Fruit fly (Drosophila melanogaster): ENCODE data around the gene CG42846.

CG42846 gene

dm6 chr3L:225120-225519, 6.3 kb downstream of the CG42846 start (continued):
- TF ChIP-seq Deaf1 (tag; optimal IDR thresholded peaks at IDR 0.05): no peak
- no peak for TF ChIP-seq CG2120 (GFP tag; optimal IDR thresholded peaks at IDR 0.05)
- no peak for TF ChIP-seq CG10959 (GFP tag; IDR thresholded peaks at IDR 0.05)
- peak; percentile 83 for TF ChIP-seq z (GFP tag; IDR thresholded peaks at IDR 0.05)
- no peak for TF ChIP-seq Ptx1 (GFP tag; IDR thresholded peaks at IDR 0.05)
- no peak for TF ChIP-seq CG4404 (GFP tag; IDR thresholded peaks at IDR 0.05)
- TF ChIP-seq eyg (GFP tag; optimal IDR thresholded peaks at IDR 0.05): no peak
- TF ChIP-seq sim (GFP tag; IDR thresholded peaks at IDR 0.05): no peak
- TF ChIP-seq Fer2 (tag; optimal IDR thresholded peaks at IDR 0.05): no peak
- TF ChIP-seq p53 (GFP tag; optimal IDR thresholded peaks at IDR 0.05): peak; percentile 69
- TF ChIP-seq grau (tag; optimal IDR thresholded peaks at IDR 0.05): no peak
- TF ChIP-seq bsh (GFP tag; optimal IDR thresholded peaks at IDR 0.05): no peak
- no peak for TF ChIP-seq CG10209 (GFP tag; optimal IDR thresholded peaks at IDR 0.05)
- TF ChIP-seq Sox102F (GFP tag; optimal IDR thresholded peaks at IDR 0.05): no peak
- no peak for TF ChIP-seq Lim3 (GFP tag; IDR thresholded peaks at IDR 0.05)
- TF ChIP-seq CG10654 (GFP tag; optimal IDR thresholded peaks at IDR 0.05): no peak
- no peak for TF ChIP-seq chm (GFP tag; IDR thresholded peaks at IDR 0.05)
- no peak for TF ChIP-seq CG15011 (GFP tag; optimal IDR thresholded peaks at IDR 0.05)
- no peak for TF ChIP-seq CG6854 (GFP tag; optimal IDR thresholded peaks at IDR 0.05)
- no peak for TF ChIP-seq CG8478 (optimal IDR thresholded peaks at IDR 0.05)
- no peak for TF ChIP-seq run (tag; optimal IDR thresholded peaks at IDR 0.05)
- TF ChIP-seq Drgx (GFP tag; IDR thresholded peaks at IDR 0.05): no peak
- TF ChIP-seq CG2202 (tag; optimal IDR thresholded peaks at IDR 0.05): no peak
- TF ChIP-seq repo (GFP tag; optimal IDR thresholded peaks at IDR 0.05): no peak

dm6 chr3L:224004-224951, 7.1 kb downstream of the CG42846 start:
- no peak; the same call in 1 of the 2 replicates for TF ChIP-seq ham (GFP tag; IDR thresholded peaks at IDR 0.05)
- TF ChIP-seq CG4617 (GFP tag; optimal IDR thresholded peaks at IDR 0.05; ENCODE audit: borderline replicate concordance): no peak
- TF ChIP-seq CG3847 (GFP tag; IDR thresholded peaks at IDR 0.05): no peak
- TF ChIP-seq Scr (GFP tag; IDR thresholded peaks at IDR 0.05; ENCODE audit: partially characterized antibody): no peak; the same call in 1 of the 2 replicates
- TF ChIP-seq NK7.1 (GFP tag; optimal IDR thresholded peaks at IDR 0.05): no peak
- no peak for TF ChIP-seq CG7839 (tag; optimal IDR thresholded peaks at IDR 0.05)
- no peak for TF ChIP-seq dysf (GFP tag; IDR thresholded peaks at IDR 0.05)
- no peak for TF ChIP-seq Ets97D (GFP tag; optimal IDR thresholded peaks at IDR 0.05)
- TF ChIP-seq tna (GFP tag; IDR thresholded peaks at IDR 0.05; ENCODE audit: partially characterized antibody): 0 out of 2 replicates have a peak, but pooled peaks have one; percentile 11
- no peak for TF ChIP-seq CG10209 (GFP tag; optimal IDR thresholded peaks at IDR 0.05)
- peak; percentile 14 for TF ChIP-seq nmo (GFP tag; optimal IDR thresholded peaks at IDR 0.05)
- TF ChIP-seq CG2129 (GFP tag; IDR thresholded peaks at IDR 0.05; ENCODE audit: partially characterized antibody): no peak
- TF ChIP-seq CG12071 (GFP tag; optimal IDR thresholded peaks at IDR 0.05): peak; percentile 3
- peak; percentile 17; the same call in 1 of the 3 replicates for TF ChIP-seq so (GFP tag; IDR thresholded peaks at IDR 0.05)
- peak; percentile 89 for TF ChIP-seq ftz-f1 (GFP tag; optimal IDR thresholded peaks at IDR 0.05)
- peak; percentile 36 for TF ChIP-seq pros (GFP tag; optimal IDR thresholded peaks at IDR 0.05)
- no peak for TF ChIP-seq Fer3 (tag; optimal IDR thresholded peaks at IDR 0.05)
- no peak for TF ChIP-seq eyg (GFP tag; optimal IDR thresholded peaks at IDR 0.05)
- TF ChIP-seq twi (tag; optimal IDR thresholded peaks at IDR 0.05): peak; percentile 1
- peak; percentile 40 for TF ChIP-seq Deaf1 (tag; optimal IDR thresholded peaks at IDR 0.05)
- no peak for TF ChIP-seq sqz (GFP tag; optimal IDR thresholded peaks at IDR 0.05)
- TF ChIP-seq D19B (GFP tag; optimal IDR thresholded peaks at IDR 0.05): no peak
- peak; percentile 57; the same call in 2 of the 3 replicates for TF ChIP-seq zfh1 (GFP tag; IDR thresholded peaks at IDR 0.05)
- no peak for TF ChIP-seq CG33557 (GFP tag; optimal IDR thresholded peaks at IDR 0.05)
- TF ChIP-seq en (GFP tag; optimal IDR thresholded peaks at IDR 0.05): no peak
- no peak for TF ChIP-seq Ada2b (GFP tag; IDR thresholded peaks at IDR 0.05)
- TF ChIP-seq Chrac-16 (GFP tag; optimal IDR thresholded peaks at IDR 0.05): no peak
- no peak for TF ChIP-seq CG9609 (GFP tag; optimal IDR thresholded peaks at IDR 0.05)

Measured in whole organism, embryonic.